Worm (Caenorhabditis elegans): Measurements from ENCODE around the gene R11E3.19.

Gene R11E3.19

ce11 chrIV:4788332-4788731, 12.4 kb upstream of the R11E3.19 start, which contains the start of gene nhr-104:
Gene nhr-104, minus strand, starts transcription at chrIV:4788692.
- TF ChIP-seq him-1 (tag; optimal IDR thresholded peaks at IDR 0.05) (no peak), W03F9.2 (tag; optimal IDR thresholded peaks at IDR 0.05) (no peak), dao-5 (tag; optimal IDR thresholded peaks at IDR 0.05) (no peak)

ce11 chrIV:4781123-4781522, 5.2 kb upstream of the R11E3.19 start:
- TF ChIP-seq W03F9.2 (tag; optimal IDR thresholded peaks at IDR 0.05) = no peak

DNA sequence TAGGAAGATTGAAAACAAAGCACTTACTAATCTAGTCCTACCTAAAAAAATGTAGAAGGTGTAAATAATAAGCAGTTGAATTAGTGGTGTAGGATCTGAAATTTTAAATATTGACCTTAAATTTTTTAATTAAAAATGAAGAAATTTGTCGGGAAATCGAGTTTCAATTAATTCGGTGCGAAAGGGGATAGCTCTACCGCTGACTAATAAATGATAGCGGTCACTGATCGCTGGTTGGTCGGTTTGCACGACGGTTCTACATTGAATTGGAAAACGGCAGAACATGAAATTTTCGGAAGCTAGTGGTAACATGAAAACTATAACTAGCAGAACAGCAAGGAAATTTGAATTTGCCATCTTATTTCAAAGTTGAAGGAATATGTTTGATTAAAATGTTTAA, 4.2 kb upstream of the R11E3.19 start, which contains the start of gene set-15:
Gene set-15, minus strand, starts transcription at position 101 of the 400 bp plus-strand sequence.
- TF ChIP-seq dao-5 (tag; optimal IDR thresholded peaks at IDR 0.05) = no peak
- no peak for TF ChIP-seq him-1 (tag; optimal IDR thresholded peaks at IDR 0.05)
- no peak for TF ChIP-seq W03F9.2 (tag; optimal IDR thresholded peaks at IDR 0.05)

DNA sequence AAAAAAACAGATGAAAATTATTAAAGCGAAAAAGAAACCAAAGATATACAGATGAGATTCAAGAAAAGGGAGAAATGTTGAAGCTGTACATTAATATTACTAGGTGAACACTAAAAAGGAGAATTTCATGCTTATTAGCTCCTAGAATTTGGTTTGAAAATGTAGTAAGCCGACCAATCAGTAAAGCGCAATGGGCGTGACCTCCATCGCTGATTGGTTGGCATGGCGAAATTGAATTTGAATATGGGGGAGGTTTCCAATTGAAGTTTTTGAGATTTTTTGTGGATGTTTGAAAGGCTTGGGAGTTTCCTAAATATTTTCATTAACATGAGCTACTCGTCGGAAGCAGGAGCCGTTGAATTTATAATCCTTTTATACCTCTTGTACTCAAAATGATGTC, 600 bp upstream of the R11E3.19 start:
- TF ChIP-seq W03F9.2 (tag; optimal IDR thresholded peaks at IDR 0.05) (no peak), him-1 (tag; optimal IDR thresholded peaks at IDR 0.05) (no peak), dao-5 (tag; optimal IDR thresholded peaks at IDR 0.05) (no peak)

ce11 chrIV:4771792-4772191, 4.1 kb downstream of the R11E3.19 start, which contains the start of gene R11E3.2:
Gene R11E3.2, plus strand, starts transcription at chrIV:4772092.
- TF ChIP-seq him-1 (tag; optimal IDR thresholded peaks at IDR 0.05) (no peak), dao-5 (tag; optimal IDR thresholded peaks at IDR 0.05) (no peak), W03F9.2 (tag; optimal IDR thresholded peaks at IDR 0.05) (no peak)

DNA sequence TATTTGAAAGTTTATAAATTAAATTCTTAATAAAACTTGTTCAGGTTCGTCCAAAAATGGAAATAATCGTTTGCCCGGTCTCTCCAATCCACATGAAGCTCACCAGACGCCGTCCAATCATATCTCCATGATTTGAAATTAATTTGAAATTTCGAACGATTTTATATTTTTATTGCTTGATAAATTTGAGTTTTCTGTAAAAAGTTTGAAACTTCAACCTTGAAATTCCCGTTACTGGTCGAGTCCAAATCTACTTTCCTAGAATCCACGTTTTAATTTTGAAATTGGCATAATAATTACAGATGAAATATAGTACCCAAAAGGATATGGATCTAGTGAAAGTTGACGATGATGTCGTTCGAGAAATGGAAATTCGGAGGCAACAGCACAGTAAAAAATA, 11.5 kb downstream of the R11E3.19 start, which contains the start of gene npp-26:
Gene npp-26, plus strand, starts transcription at position 301 of the 400 bp plus-strand sequence.
- TF ChIP-seq W03F9.2 (tag; optimal IDR thresholded peaks at IDR 0.05) (no peak), him-1 (tag; optimal IDR thresholded peaks at IDR 0.05) (no peak), dao-5 (tag; optimal IDR thresholded peaks at IDR 0.05) (no peak)

DNA sequence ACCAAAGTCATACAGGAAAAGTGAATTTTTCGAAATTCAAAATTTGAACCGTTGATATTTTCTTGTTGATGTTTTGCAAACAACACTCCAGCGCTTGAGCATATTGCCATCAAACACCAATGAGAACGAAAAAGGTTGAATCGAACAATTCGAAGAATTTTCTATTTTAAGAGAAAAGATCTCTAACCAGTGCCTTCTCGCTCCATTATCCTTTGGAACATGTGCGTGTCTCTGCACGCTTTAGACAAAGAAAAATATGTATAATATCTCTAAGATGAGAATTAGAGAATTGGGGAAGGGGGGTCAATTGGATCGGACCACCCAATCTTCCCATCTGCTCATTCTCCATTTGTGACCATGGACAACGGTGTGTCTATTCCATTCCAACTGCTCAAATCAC, 12.1 kb downstream of the R11E3.19 start, which contains the start of gene Y17G9B.2:
Gene Y17G9B.2, plus strand, starts transcription at position 301 of the 400 bp plus-strand sequence.
- TF ChIP-seq dao-5 (tag; optimal IDR thresholded peaks at IDR 0.05) (no peak), him-1 (tag; optimal IDR thresholded peaks at IDR 0.05) (no peak), W03F9.2 (tag; optimal IDR thresholded peaks at IDR 0.05) (no peak)

DNA sequence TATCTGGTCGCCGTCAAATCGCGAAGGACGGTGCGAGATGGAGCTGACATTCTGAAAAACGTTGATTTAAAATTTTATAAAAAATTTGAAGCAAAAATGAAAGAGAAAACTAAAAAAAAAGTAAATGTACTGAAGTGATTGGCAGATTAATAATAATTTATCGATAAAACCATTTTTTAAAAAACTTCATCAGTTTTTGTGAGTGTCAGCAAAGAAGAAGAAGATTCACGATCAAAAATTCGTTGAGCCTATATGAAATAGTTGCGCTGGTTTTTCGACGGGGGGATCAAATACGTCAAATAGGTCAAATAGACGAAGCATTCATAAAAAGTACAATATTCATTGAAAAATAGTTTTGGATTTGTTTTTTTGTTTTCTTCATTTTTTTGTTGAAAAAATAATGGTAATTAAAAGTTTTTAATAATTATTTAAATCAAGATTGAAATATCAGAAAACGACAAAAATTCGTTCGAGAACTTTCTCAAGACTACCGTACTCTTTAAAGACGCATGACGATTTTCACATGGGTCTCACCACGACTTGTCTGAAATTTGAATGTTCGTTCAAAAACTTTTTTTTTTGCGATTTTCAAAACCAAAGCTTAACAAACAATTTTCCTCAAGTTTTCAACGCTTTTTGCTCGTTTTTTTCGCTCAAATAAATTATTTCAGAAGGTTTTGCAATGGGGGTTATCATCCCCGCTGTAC, 15.4 kb downstream of the R11E3.19 start, which contains the start of the genes memi-1 and cyp-31A3:
Gene memi-1, minus strand, starts transcription at position 51 of the 707 bp plus-strand sequence.
Gene cyp-31A3, plus strand, starts transcription at position 672 of the 707 bp plus-strand sequence.
- TF ChIP-seq W03F9.2 (tag; optimal IDR thresholded peaks at IDR 0.05) (no peak), him-1 (tag; optimal IDR thresholded peaks at IDR 0.05) (no peak), dao-5 (tag; optimal IDR thresholded peaks at IDR 0.05) (no peak)

DNA sequence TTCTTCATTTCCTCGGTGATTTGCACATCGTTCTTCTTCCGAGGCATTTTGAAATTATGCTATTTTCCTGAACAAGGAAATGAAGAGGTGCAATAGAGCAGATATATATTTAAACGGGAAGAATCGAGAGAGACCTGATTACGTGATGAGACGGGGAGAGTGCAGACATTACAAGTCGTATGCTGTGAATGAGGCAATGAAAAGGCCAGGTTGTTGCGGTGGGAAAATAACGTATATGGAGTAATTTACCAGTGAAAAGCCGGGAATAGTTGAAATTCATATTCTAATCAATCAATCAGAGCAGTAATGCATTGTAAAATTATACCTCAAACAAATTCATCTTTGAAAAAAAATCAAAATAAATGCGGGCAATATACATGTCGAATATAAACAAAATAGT, 17.2 kb downstream of the R11E3.19 start, which contains the start of gene Y17G9B.8:
Gene Y17G9B.8, minus strand, starts transcription at position 182 of the 400 bp plus-strand sequence.
- no peak for TF ChIP-seq dao-5 (tag; optimal IDR thresholded peaks at IDR 0.05)
- no peak for TF ChIP-seq him-1 (tag; optimal IDR thresholded peaks at IDR 0.05)
- no peak for TF ChIP-seq W03F9.2 (tag; optimal IDR thresholded peaks at IDR 0.05)

- TF ChIP-seq W03F9.2 (tag; optimal IDR thresholded peaks at IDR 0.05) (no peak), dao-5 (tag; optimal IDR thresholded peaks at IDR 0.05) (no peak), him-1 (tag; optimal IDR thresholded peaks at IDR 0.05) (no peak)
These were observed 19.8 kb downstream of the R11E3.19 start, which contains the start of the genes fbxb-77 and Y17G9B.11 for ce11 chrIV:4755929-4756655. Gene fbxb-77, minus strand, starts transcription at chrIV:4756157. Gene Y17G9B.11, plus strand, starts transcription at chrIV:4756605.

DNA sequence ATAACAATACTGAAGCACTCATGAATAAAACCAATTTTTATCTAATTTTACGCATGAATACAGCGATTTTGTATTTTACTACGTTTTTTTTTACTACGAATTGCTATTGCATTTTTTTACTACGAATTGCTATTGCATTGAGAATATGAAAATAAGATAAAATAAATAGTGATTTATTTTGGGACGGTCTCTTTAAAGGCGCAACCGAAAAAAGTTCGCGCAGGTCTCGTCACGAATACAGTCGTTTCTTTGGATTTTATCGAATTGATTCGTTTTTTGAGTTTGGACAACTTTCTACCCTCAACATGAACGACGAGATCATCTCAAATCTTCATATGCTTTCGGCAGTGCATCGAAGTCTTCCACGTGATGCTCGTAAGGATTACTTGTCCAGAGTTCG, 24.1 kb downstream of the R11E3.19 start, which contains the start of gene Y17G9B.4:
Gene Y17G9B.4, plus strand, starts transcription at position 306 of the 400 bp plus-strand sequence.
- TF ChIP-seq him-1 (tag; optimal IDR thresholded peaks at IDR 0.05) (no peak), dao-5 (tag; optimal IDR thresholded peaks at IDR 0.05) (no peak), W03F9.2 (tag; optimal IDR thresholded peaks at IDR 0.05) (no peak)

- TF ChIP-seq him-1 (tag; optimal IDR thresholded peaks at IDR 0.05) (peak; percentile 99), W03F9.2 (tag; optimal IDR thresholded peaks at IDR 0.05) (peak; percentile 99), dao-5 (tag; optimal IDR thresholded peaks at IDR 0.05) (peak; percentile 82)
These were observed 26.1 kb downstream of the R11E3.19 start, which contains the start of the genes rpl-20 and Y17G9B.5 for ce11 chrIV:4749728-4750278. Gene rpl-20, minus strand, starts transcription at chrIV:4749778. Gene Y17G9B.5, plus strand, starts transcription at chrIV:4750240.

DNA sequence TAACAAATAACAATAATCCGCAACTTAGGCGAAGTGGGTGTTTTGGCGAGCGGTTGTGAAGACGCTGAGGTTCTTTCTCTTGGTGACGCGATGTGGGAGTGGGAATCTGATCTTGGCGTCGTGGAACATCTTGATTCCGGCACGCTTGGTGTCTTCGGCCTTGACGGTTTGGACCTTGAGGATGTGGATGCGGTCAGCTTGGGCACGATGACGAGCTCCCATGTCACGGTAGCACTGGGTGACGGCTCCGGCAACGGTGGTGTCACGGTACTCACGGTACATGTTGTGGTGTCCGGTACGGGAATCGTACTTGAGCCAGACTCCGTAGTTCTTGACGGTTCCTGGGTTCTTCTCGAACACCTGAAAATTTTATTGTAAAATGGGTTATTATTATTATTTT, 26.7 kb downstream of the R11E3.19 start:
- no peak for TF ChIP-seq W03F9.2 (tag; optimal IDR thresholded peaks at IDR 0.05)
- TF ChIP-seq him-1 (tag; optimal IDR thresholded peaks at IDR 0.05) = no peak
- TF ChIP-seq dao-5 (tag; optimal IDR thresholded peaks at IDR 0.05) = no peak
